Worm (Caenorhabditis elegans) whole organism, L1 larva: ENCODE measurements around the gene nhr-102.

ENCODE experiments used
- C34B4.2 ChIP-seq: sonication (generic microtip); optimal IDR thresholded peaks from 2 replicates; lab custom pipeline; 2017; ENCODE audit warnings: mild to moderate bottlenecking, missing genetic modification characterization, missing compliant biosample characterization
- F16B12.6 ChIP-seq: fragments of 150-350 bp; optimal IDR thresholded peaks from 2 replicates; lab custom pipeline; 2014; ENCODE audit warnings: missing biosample characterization, missing genetic modification characterization
- Y116A8C.19 ChIP-seq: sonication (generic microtip); optimal IDR thresholded peaks from 2 replicates; lab custom pipeline; 2016; ENCODE audit warnings: missing compliant biosample characterization, missing genetic modification characterization, borderline replicate concordance
- aly-2 ChIP-seq: fragments of 150-350 bp; optimal IDR thresholded peaks from 2 replicates; lab custom pipeline; 2014; ENCODE audit warnings: missing biosample characterization, missing genetic modification characterization
- ceh-90 ChIP-seq: sonication (generic microtip); optimal IDR thresholded peaks from 2 replicates; lab custom pipeline; 2016; ENCODE audit warnings: missing genetic modification characterization, missing compliant biosample characterization
- dsc-1 ChIP-seq: sonication (generic microtip); optimal IDR thresholded peaks from 2 replicates; lab custom pipeline; 2016; ENCODE audit warnings: mild to moderate bottlenecking, missing genetic modification characterization, missing compliant biosample characterization
- efl-1 ChIP-seq, 4 experiments: fragments of 150-350 bp; optimal IDR thresholded peaks in 3 of 4; peaks in 1 of 4; 1 replicate in 1 of 4; 2 replicates in 3 of 4; lab custom pipeline; 2014; ENCODE audit warnings: missing biosample characterization in 2 of 4, missing genetic modification characterization in 2 of 4, missing genetic modification reagents in 2 of 4
- elt-2 ChIP-seq: sonication (generic microtip); optimal IDR thresholded peaks from 2 replicates; lab custom pipeline; 2016; ENCODE audit warnings: missing genetic modification characterization, mild to moderate bottlenecking, inconsistent platforms, missing compliant biosample characterization, missing genetic modification reagents
- elt-3 ChIP-seq, 6 experiments: fragments of 150-350 bp in 1 of 6; sonication (generic microtip); optimal IDR thresholded peaks; 2 replicates each; lab custom pipeline; 2017 to 2018; ENCODE audit warnings: missing biosample characterization in 6 of 6, missing genetic modification characterization in 6 of 6, inconsistent platforms in 1 of 6
- fkh-4 ChIP-seq: sonication (generic microtip); optimal IDR thresholded peaks from 2 replicates; lab custom pipeline; 2016; ENCODE audit warnings: missing compliant biosample characterization, missing genetic modification characterization, borderline replicate concordance
- fkh-8 ChIP-seq: sonication (generic microtip); optimal IDR thresholded peaks from 2 replicates; lab custom pipeline; 2016; ENCODE audit warnings: mild to moderate bottlenecking, missing genetic modification characterization, missing compliant biosample characterization
- fos-1 ChIP-seq: fragments of 150-350 bp; optimal IDR thresholded peaks from 2 replicates; lab custom pipeline; 2014; ENCODE audit warnings: missing biosample characterization, missing genetic modification characterization
- hlh-17 ChIP-seq: fragments of 200-800 bp; sonication (Bioruptor generic); optimal IDR thresholded peaks from 2 replicates; lab custom pipeline; 2018; ENCODE audit warnings: missing genetic modification characterization, mild to moderate bottlenecking, missing compliant biosample characterization, moderate library complexity, borderline replicate concordance
- hlh-4 ChIP-seq: sonication (generic microtip); optimal IDR thresholded peaks from 2 replicates; lab custom pipeline; 2016; ENCODE audit warnings: mild to moderate bottlenecking, missing genetic modification characterization, missing compliant biosample characterization
- lin-13 ChIP-seq: fragments of 150-350 bp; optimal IDR thresholded peaks from 2 replicates; lab custom pipeline; 2014; ENCODE audit warnings: missing biosample characterization, missing genetic modification reagents, missing genetic modification characterization
- lin-14 ChIP-seq: fragments of 200-800 bp; sonication (Bioruptor generic); optimal IDR thresholded peaks from 2 replicates; lab custom pipeline; 2018; ENCODE audit warnings: mild to moderate bottlenecking, missing genetic modification characterization, moderate library complexity, missing compliant biosample characterization
- lin-15B ChIP-seq: fragments of 150-350 bp; sonication (generic microtip); optimal IDR thresholded peaks from 3 replicates; lab custom pipeline; 2014; ENCODE audit warnings: missing biosample characterization, missing genetic modification characterization
- lin-35 ChIP-seq, 2 experiments: fragments of 150-350 bp; optimal IDR thresholded peaks; 2 replicates each; lab custom pipeline; 2014; ENCODE audit warnings: missing biosample characterization in 2 of 2, missing genetic modification characterization in 2 of 2, missing genetic modification reagents in 2 of 2
- lsy-2 ChIP-seq, 2 experiments: fragments of 150-350 bp; optimal IDR thresholded peaks; 2 replicates each; lab custom pipeline; 2014; ENCODE audit warnings: missing biosample characterization in 2 of 2, missing genetic modification characterization in 2 of 2
- mab-9 ChIP-seq: fragments of 200-800 bp; sonication (Bioruptor generic); IDR thresholded peaks from 2 replicates; pipeline ENCODE4 v1.3.6; 2022; ENCODE audit warnings: missing genetic modification reagents, missing genetic modification characterization, missing compliant biosample characterization
- mef-2 ChIP-seq: fragments of 150-350 bp; optimal IDR thresholded peaks from 2 replicates; lab custom pipeline; 2014; ENCODE audit warnings: missing biosample characterization, missing genetic modification characterization
- nhr-20 ChIP-seq: sonication (generic microtip); optimal IDR thresholded peaks from 2 replicates; lab custom pipeline; 2016; ENCODE audit warnings: mild to moderate bottlenecking, missing genetic modification characterization, missing compliant biosample characterization
- nhr-237 ChIP-seq: fragments of 150-350 bp; optimal IDR thresholded peaks from 2 replicates; lab custom pipeline; 2014; ENCODE audit warnings: missing biosample characterization, missing genetic modification characterization
- nhr-28 ChIP-seq: fragments of 150-350 bp; optimal IDR thresholded peaks from 2 replicates; lab custom pipeline; 2014; ENCODE audit warnings: missing biosample characterization, missing genetic modification characterization
- nhr-71 ChIP-seq: sonication (generic microtip); optimal IDR thresholded peaks from 2 replicates; lab custom pipeline; 2016; ENCODE audit warnings: mild to moderate bottlenecking, missing genetic modification characterization, moderate library complexity, missing compliant biosample characterization
- pax-3 ChIP-seq: fragments of 200-800 bp; sonication (Bioruptor generic); optimal IDR thresholded peaks from 2 replicates; lab custom pipeline; 2018; ENCODE audit warnings: mild to moderate bottlenecking, missing genetic modification characterization, moderate library complexity, missing compliant biosample characterization
- rnt-1 ChIP-seq: sonication (generic microtip); optimal IDR thresholded peaks from 2 replicates; lab custom pipeline; 2016; ENCODE audit warnings: mild to moderate bottlenecking, missing genetic modification characterization, moderate library complexity, missing compliant biosample characterization
- skn-1 ChIP-seq: fragments of 150-350 bp; optimal IDR thresholded peaks from 2 replicates; lab custom pipeline; 2014; ENCODE audit warnings: missing biosample characterization, missing genetic modification characterization
- sox-4 ChIP-seq: sonication (generic microtip); optimal IDR thresholded peaks from 2 replicates; lab custom pipeline; 2016; ENCODE audit warnings: missing genetic modification characterization, missing compliant biosample characterization
- sptf-1 ChIP-seq: fragments of 150-350 bp; optimal IDR thresholded peaks from 2 replicates; lab custom pipeline; 2014; ENCODE audit warnings: missing biosample characterization, missing genetic modification characterization
- tlp-1 ChIP-seq: fragments of 150-350 bp; optimal IDR thresholded peaks from 2 replicates; lab custom pipeline; 2014; ENCODE audit warnings: missing biosample characterization, missing genetic modification characterization
- unc-130 ChIP-seq: fragments of 150-350 bp; optimal IDR thresholded peaks from 2 replicates; lab custom pipeline; 2017; ENCODE audit warnings: missing biosample characterization, missing genetic modification characterization, inconsistent platforms
- unc-30 ChIP-seq: sonication (generic microtip); optimal IDR thresholded peaks from 2 replicates; lab custom pipeline; 2017; ENCODE audit warnings: missing biosample characterization, missing genetic modification characterization
- unc-98 ChIP-seq: fragments of 200-800 bp; sonication (Bioruptor generic); IDR thresholded peaks from 2 replicates; pipeline ENCODE4 v1.3.6; 2022; ENCODE audit warnings: missing genetic modification characterization, missing compliant biosample characterization
- xbp-1 ChIP-seq: sonication (generic microtip); optimal IDR thresholded peaks from 2 replicates; lab custom pipeline; 2016; ENCODE audit warnings: missing genetic modification characterization, missing compliant biosample characterization
- ztf-4 ChIP-seq: fragments of 150-350 bp; optimal IDR thresholded peaks from 2 replicates; lab custom pipeline; 2014; ENCODE audit warnings: missing biosample characterization, missing genetic modification characterization

nhr-102 gene

ce11 chrV:15899696-15900095, 23.5 kb upstream of the nhr-102 start, which contains the start of gene T06C12.14 (continued):
- no peak for TF ChIP-seq hlh-17 (GFP tag; lab: Kevin White, UChicago)
- TF ChIP-seq mef-2 (tag; lab: Kevin White, UChicago) = no peak
- TF ChIP-seq efl-1 (optimal IDR thresholded peaks at IDR 0.05; lab: Kevin White, UChicago) = no peak
- TF ChIP-seq efl-1 (GFP tag; optimal IDR thresholded peaks at IDR 0.05 in 1 of 2; lab: Kevin White, UChicago) = no peak

- TF ChIP-seq lin-15B (tag; lab: Kevin White, UChicago) = no peak
- no peak for TF ChIP-seq mab-9 (GFP tag; lab: Robert Waterston, UW)
- no peak for TF ChIP-seq C34B4.2 (tag; lab: Kevin White, UChicago)
- no peak for TF ChIP-seq fos-1 (tag; lab: Kevin White, UChicago)
- TF ChIP-seq pax-3 (tag; lab: Kevin White, UChicago) = no peak
- no peak for TF ChIP-seq sptf-1 (tag; lab: Kevin White, UChicago)
- TF ChIP-seq nhr-71 (tag; lab: Kevin White, UChicago) = no peak
- no peak for TF ChIP-seq xbp-1
- TF ChIP-seq tlp-1 (tag; lab: Kevin White, UChicago) = no peak
- no peak for TF ChIP-seq lsy-2 (tag; optimal IDR thresholded peaks at IDR 0.05; lab: Kevin White, UChicago)
- TF ChIP-seq unc-130 = no peak
- TF ChIP-seq hlh-4 (tag; lab: Kevin White, UChicago) = no peak
These were observed 21.5 kb upstream of the nhr-102 start, which contains the start of gene str-60 for ce11 chrV:15897696-15898095. Gene str-60, plus strand, starts transcription at chrV:15897996.

- TF ChIP-seq mab-9 (GFP tag; lab: Robert Waterston, UW) = no peak
- TF ChIP-seq nhr-237 (tag; lab: Kevin White, UChicago) = no peak
- TF ChIP-seq skn-1 (tag; lab: Kevin White, UChicago) = no peak
- TF ChIP-seq ztf-4 (tag; lab: Kevin White, UChicago) = no peak
- TF ChIP-seq sox-4 (tag; lab: Kevin White, UChicago) = no peak
- TF ChIP-seq rnt-1 = no peak
- TF ChIP-seq fkh-4 (tag; lab: Kevin White, UChicago) = no peak
These were observed 20.5 kb upstream of the nhr-102 start, which contains the start of gene nhr-213 for ce11 chrV:15896671-15897070. Gene nhr-213, minus strand, starts transcription at chrV:15896771.

ce11 chrV:15892696-15893095, 16.5 kb upstream of the nhr-102 start, which contains the start of gene T06C12.11:
Gene T06C12.11, plus strand, starts transcription at chrV:15892996.
- TF ChIP-seq dsc-1 (tag; lab: Kevin White, UChicago) (no peak), nhr-20 (no peak), Y116A8C.19 (no peak), mef-2 (tag; lab: Kevin White, UChicago) (no peak), aly-2 (tag; lab: Kevin White, UChicago) (no peak), rnt-1 (no peak), fos-1 (tag; lab: Kevin White, UChicago) (no peak), ceh-90 (no peak), unc-130 (no peak), C34B4.2 (tag; lab: Kevin White, UChicago) (no peak), pax-3 (tag; lab: Kevin White, UChicago) (no peak), unc-98 (GFP tag; lab: Robert Waterston, UW) (no peak)
- TF ChIP-seq, all 84 proteins: peak for 0

ce11 chrV:15891761-15892160, 15.6 kb upstream of the nhr-102 start, which contains the start of gene T06C12.12:
Gene T06C12.12, plus strand, starts transcription at chrV:15892061.
- TF ChIP-seq F16B12.6 (tag; lab: Kevin White, UChicago) (no peak), skn-1 (tag; lab: Kevin White, UChicago) (no peak), unc-30 (tag; lab: Kevin White, UChicago) (no peak)

ce11 chrV:15891279-15891678, 15.1 kb upstream of the nhr-102 start:
- peak; percentile 10 for TF ChIP-seq fkh-8 (tag; lab: Kevin White, UChicago)
- no peak for TF ChIP-seq nhr-28
- TF ChIP-seq lin-13 (GFP tag; lab: Kevin White, UChicago) = no peak
- TF ChIP-seq lin-35 (GFP tag; optimal IDR thresholded peaks at IDR 0.05; lab: Kevin White, UChicago) = peak in 1 of 2 experiments; percentile 27
- TF ChIP-seq elt-2 (tag; lab: Kevin White, UChicago) = peak; percentile 57
- TF ChIP-seq lin-14 (GFP tag; lab: Kevin White, UChicago) = peak; percentile 23
- no peak for TF ChIP-seq elt-3 (tag; optimal IDR thresholded peaks at IDR 0.05; lab: Kevin White, UChicago)
